Fruit fly (Drosophila melanogaster): ENCODE data around the gene CG6834.

Gene CG6834

DNA sequence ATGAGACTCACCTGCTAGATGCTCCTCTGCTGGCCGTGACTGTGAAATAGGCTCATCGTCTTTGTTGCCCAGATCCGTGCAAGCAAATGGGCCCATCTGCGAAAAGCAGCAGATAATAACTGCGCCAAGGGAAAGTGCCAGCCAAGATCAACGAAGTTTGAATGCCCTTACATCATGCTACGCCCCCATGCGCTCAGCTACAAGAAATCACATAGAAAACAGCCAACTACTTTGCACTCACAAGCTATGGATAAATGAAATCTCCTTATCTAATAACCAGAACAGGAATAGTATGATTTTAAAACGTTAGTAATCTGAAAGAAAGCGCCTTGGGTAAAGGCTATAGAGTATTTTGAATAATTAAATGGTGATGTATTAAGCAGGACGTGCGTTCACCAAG lies 16.1 kb downstream of the CG6834 start:
- TF ChIP-seq tai (GFP tag; optimal IDR thresholded peaks at IDR 0.05): no peak
- peak in 1 of 2 experiments; percentile 19 for TF ChIP-seq foxo (GFP tag; optimal IDR thresholded peaks at IDR 0.05)

DNA sequence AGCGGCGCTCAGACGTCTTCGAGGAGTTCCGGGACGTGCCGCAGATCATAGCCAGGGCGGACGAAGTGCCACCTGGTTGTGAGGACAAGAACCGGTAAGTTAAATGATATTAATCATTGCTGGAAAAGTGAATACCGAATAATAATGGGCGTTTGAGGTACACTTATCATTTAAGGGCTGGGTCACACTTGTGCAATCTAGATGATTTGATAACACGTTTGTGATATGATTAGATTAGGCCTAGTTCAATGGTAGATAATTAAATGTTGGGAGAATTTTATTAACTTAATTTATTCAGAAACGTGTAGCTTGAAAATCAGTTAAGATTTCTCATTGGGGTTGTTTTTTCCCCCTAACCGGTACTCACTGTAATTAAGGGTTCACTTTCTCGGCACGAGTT lies 17.0 kb downstream of the CG6834 start:
- no peak for TF ChIP-seq Sp1 (GFP tag; optimal IDR thresholded peaks at IDR 0.05)
- TF ChIP-seq GATAd (GFP tag; optimal IDR thresholded peaks at IDR 0.05): no peak
- TF ChIP-seq tai (GFP tag; optimal IDR thresholded peaks at IDR 0.05): no peak
- no peak for TF ChIP-seq pan (optimal IDR thresholded peaks at IDR 0.05)

DNA sequence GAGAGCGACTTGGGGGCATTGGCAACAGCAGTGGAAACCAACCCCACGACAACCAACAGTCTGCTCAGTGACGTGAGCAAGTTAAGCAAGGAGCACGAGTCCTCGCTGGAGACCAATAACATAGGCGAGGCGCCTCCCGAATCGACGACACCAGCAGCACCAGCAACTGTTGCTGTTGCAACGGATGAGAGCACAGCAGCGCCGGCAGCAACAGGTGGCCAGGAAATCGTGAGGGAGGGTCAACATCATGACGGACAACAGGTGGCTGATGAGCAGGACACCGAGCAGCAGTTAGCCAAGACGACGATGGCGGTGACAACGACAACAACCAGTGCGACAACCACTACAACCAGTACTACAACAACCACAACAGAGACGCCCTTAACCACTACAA lies 18.0 kb downstream of the CG6834 start:
- TF ChIP-seq dsf (GFP tag; optimal IDR thresholded peaks at IDR 0.05; ENCODE audit: borderline replicate concordance) (no peak), fru (GFP tag; optimal IDR thresholded peaks at IDR 0.05) (no peak), tai (GFP tag; optimal IDR thresholded peaks at IDR 0.05) (no peak), dl (GFP tag; optimal IDR thresholded peaks at IDR 0.05; ENCODE audit: insufficient read depth in 1 of 2, partially characterized antibody in 2 of 2) (no peak), CrebA (GFP tag; optimal IDR thresholded peaks at IDR 0.05; ENCODE audit: borderline replicate concordance) (no peak), foxo (GFP tag; optimal IDR thresholded peaks at IDR 0.05) (no peak), CG9705 (GFP tag; optimal IDR thresholded peaks at IDR 0.05) (no peak), Dfd (GFP tag; optimal IDR thresholded peaks at IDR 0.05) (no peak), ey (GFP tag; optimal IDR thresholded peaks at IDR 0.05) (no peak), CG32264 (GFP tag; optimal IDR thresholded peaks at IDR 0.05) (no peak), Rel (GFP tag; optimal IDR thresholded peaks at IDR 0.05) (no peak), Rel (tag; optimal IDR thresholded peaks at IDR 0.05) (no peak), HLH106 (tag; optimal IDR thresholded peaks at IDR 0.05) (no peak)

DNA sequence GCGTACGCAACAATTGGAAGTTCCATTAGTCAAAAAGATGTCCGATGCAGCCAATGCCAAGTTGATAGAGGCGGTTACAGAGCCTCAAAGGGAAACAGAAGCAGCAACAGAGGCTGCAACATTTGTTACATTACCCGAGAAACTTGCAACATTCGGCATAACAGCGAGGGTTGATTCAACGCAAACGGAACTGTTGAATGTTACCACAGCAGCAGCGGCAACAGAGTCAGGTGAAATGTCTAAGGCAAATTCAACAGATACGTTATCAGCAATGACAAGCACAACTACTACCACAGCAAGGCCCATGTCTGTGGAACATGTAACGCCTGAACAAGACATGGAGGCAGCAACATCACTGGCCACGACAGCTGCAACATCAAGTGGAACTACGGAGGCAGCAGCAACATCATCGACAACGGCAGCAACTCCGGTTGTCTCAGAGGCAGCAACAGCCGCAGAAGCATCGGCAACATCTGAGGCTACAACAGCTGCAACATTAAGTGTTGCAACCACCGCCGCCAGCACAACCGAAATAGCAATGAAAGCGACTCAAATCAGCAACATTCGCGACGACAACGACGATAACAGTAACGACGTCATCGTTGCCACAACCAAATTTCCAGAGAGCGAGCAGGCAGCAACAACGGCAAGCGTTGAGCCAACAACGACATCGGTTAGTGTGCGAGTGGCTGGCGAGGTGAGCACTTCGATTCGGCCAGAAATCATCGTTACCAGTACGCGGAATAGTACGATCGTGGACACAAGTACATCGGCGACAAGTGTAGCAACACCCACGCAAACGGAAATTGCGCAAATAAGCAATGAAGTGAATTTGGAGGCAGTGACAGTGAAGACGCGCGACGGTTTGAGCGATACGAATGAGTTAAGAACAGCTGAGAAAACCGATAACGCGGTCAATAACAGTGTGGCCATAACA lies 18.6 kb downstream of the CG6834 start:
- TF ChIP-seq Myc (optimal IDR thresholded peaks at IDR 0.05) (no peak), Mio (GFP tag; optimal IDR thresholded peaks at IDR 0.05) (no peak), dsf (GFP tag; optimal IDR thresholded peaks at IDR 0.05; ENCODE audit: borderline replicate concordance) (no peak), CG32264 (GFP tag; optimal IDR thresholded peaks at IDR 0.05) (no peak), Sp1 (GFP tag; optimal IDR thresholded peaks at IDR 0.05) (peak; percentile 1), Hr83 (GFP tag; optimal IDR thresholded peaks at IDR 0.05; ENCODE audit: poor library complexity, severe bottlenecking) (no peak), OdsH (GFP tag; optimal IDR thresholded peaks at IDR 0.05) (peak; percentile 7), Hr78 (GFP tag; optimal IDR thresholded peaks at IDR 0.05) (no peak), woc (GFP tag; optimal IDR thresholded peaks at IDR 0.05) (no peak), Vsx2 (GFP tag; optimal IDR thresholded peaks at IDR 0.05; ENCODE audit: partially characterized antibody) (no peak), ey (GFP tag; optimal IDR thresholded peaks at IDR 0.05) (no peak), brk (GFP tag; optimal IDR thresholded peaks at IDR 0.05) (no peak), CrebA (GFP tag; optimal IDR thresholded peaks at IDR 0.05; ENCODE audit: borderline replicate concordance) (no peak), GATAd (GFP tag; optimal IDR thresholded peaks at IDR 0.05) (no peak), tai (GFP tag; optimal IDR thresholded peaks at IDR 0.05) (no peak), h (GFP tag; optimal IDR thresholded peaks at IDR 0.05) (peak; percentile 43), dmrt93B (GFP tag; optimal IDR thresholded peaks at IDR 0.05) (no peak), pan (optimal IDR thresholded peaks at IDR 0.05) (no peak), lola (GFP tag; optimal IDR thresholded peaks at IDR 0.05) (no peak), fru (GFP tag; optimal IDR thresholded peaks at IDR 0.05) (no peak), rgr (GFP tag; optimal IDR thresholded peaks at IDR 0.05) (no peak), Dfd (GFP tag; optimal IDR thresholded peaks at IDR 0.05) (no peak), CG9705 (GFP tag; optimal IDR thresholded peaks at IDR 0.05) (no peak), Dif (GFP tag; optimal IDR thresholded peaks at IDR 0.05; ENCODE audit: partially characterized antibody) (no peak), Jra (GFP tag; optimal IDR thresholded peaks at IDR 0.05) (no peak)
